Fruit fly (Drosophila melanogaster) whole organism, adult: Measurements from ENCODE around the gene CG31650.

Experiments used
- CG11617 ChIP-seq: fragments of 200-800 bp; sonication (Bioruptor generic); optimal IDR thresholded peaks from 2 replicates; lab custom pipeline; 2017; ENCODE audit warnings: mild to moderate bottlenecking, missing biosample characterization, missing genetic modification reagents, missing genetic modification characterization
- CG12768 ChIP-seq: fragments of 200-800 bp; sonication (Bioruptor generic); optimal IDR thresholded peaks from 2 replicates; lab custom pipeline; 2017; ENCODE audit warnings: missing biosample characterization, missing genetic modification characterization, mild to moderate bottlenecking, moderate library complexity, missing genetic modification reagents
- CG14711 ChIP-seq: fragments of 200-800 bp; sonication (Bioruptor generic); optimal IDR thresholded peaks from 2 replicates; lab custom pipeline; 2018; ENCODE audit warnings: missing biosample characterization, mild to moderate bottlenecking, missing genetic modification characterization, moderate library complexity
- CG5204 ChIP-seq: fragments of 200-800 bp; sonication (Bioruptor generic); optimal IDR thresholded peaks from 2 replicates; lab custom pipeline; 2016; ENCODE audit warnings: missing biosample characterization, missing genetic modification characterization
- CG7045 ChIP-seq: fragments of 200-800 bp; sonication (Bioruptor generic); optimal IDR thresholded peaks from 2 replicates; lab custom pipeline; 2017; ENCODE audit warnings: missing biosample characterization, mild to moderate bottlenecking, missing genetic modification characterization
- Clk ChIP-seq: fragments of 200-800 bp; sonication (Bioruptor generic); optimal IDR thresholded peaks from 2 replicates; lab custom pipeline; 2017; ENCODE audit warnings: missing biosample characterization, missing genetic modification characterization
- Hr96 ChIP-seq: fragments of 200-800 bp; sonication (Bioruptor generic); optimal IDR thresholded peaks from 2 replicates; lab custom pipeline; 2016; ENCODE audit warnings: missing biosample characterization, missing genetic modification characterization
- cic ChIP-seq: fragments of 200-800 bp; sonication (Bioruptor generic); optimal IDR thresholded peaks from 2 replicates; lab custom pipeline; 2017; ENCODE audit warnings: missing biosample characterization, mild to moderate bottlenecking, missing genetic modification characterization, moderate library complexity
- kay ChIP-seq: fragments of 200-800 bp; sonication (Bioruptor generic); peaks from one replicate; lab custom pipeline; 2016; ENCODE audit warnings: missing biosample characterization, missing genetic modification characterization, borderline replicate concordance
- pad ChIP-seq: fragments of 200-800 bp; sonication (Bioruptor generic); optimal IDR thresholded peaks from 3 replicates; lab custom pipeline; 2017; ENCODE audit warnings: missing biosample characterization, missing genetic modification characterization, mild to moderate bottlenecking, moderate library complexity, missing genetic modification reagents
- toe ChIP-seq: fragments of 200-800 bp; sonication (Bioruptor generic); optimal IDR thresholded peaks from 2 replicates; lab custom pipeline; 2016; ENCODE audit warnings: missing biosample characterization, missing genetic modification characterization

DNA sequence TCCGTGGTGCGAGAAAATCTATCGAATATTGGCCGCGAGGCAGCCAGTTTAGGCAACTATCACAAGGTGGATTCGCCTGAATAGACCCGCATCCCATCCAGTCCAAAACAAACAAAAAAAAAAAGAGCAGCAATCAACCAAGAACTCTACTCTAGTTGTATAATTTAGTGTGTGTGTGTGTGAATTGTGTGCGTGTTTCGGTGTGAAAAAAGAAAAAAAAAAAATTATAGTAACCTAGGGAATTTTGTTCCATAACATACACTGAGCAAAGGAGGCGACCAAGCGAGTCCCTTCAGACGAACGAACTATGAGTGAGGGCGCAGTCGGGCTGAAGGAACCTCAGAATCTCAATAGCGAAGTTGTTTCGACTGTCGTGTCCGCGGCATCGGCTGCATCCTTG, 1.7 kb upstream of the CG31650 start:
- TF ChIP-seq pad (GFP tag; lab: Kevin White, UChicago) (no peak), Clk (GFP tag; lab: Kevin White, UChicago) (no peak), CG12768 (GFP tag; lab: Kevin White, UChicago) (no peak), toe (GFP tag; lab: Kevin White, UChicago) (no peak), CG14711 (tag; lab: Kevin White, UChicago) (no peak), Hr96 (GFP tag; lab: Kevin White, UChicago) (no peak), kay (GFP tag; lab: Kevin White, UChicago) (no peak), CG11617 (GFP tag; lab: Kevin White, UChicago) (no peak), cic (GFP tag; lab: Kevin White, UChicago) (no peak), CG5204 (GFP tag; lab: Kevin White, UChicago) (no peak), CG7045 (GFP tag; lab: Kevin White, UChicago) (no peak)
